Worm (Caenorhabditis elegans): Measurements from ENCODE around the gene T16G1.9.

DNA sequence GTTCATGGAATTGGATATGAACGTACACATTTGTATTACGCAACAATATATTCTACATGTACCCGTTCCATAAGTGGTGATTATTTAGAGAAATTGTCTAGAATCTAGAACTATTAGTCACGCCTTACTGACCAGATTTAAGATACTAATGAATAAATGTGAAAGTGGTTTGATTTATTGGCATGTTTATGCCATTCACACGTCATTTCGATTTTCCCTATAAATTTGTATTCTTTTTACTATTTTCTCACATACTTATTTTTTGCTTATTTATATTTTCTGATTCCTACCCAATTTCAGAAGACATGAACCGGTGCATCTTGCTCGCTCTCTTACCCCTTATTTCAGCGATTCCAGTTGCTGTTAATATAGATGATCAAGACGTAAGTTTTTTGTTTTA lies 37.6 kb upstream of the T16G1.9 start, which contains the start of gene F15B9.8:
- TF ChIP-seq nhr-6 (tag; optimal IDR thresholded peaks at IDR 0.05) (no peak), crh-2 (tag; optimal IDR thresholded peaks at IDR 0.05) (no peak), ZK546.5 (tag; optimal IDR thresholded peaks at IDR 0.05) (no peak), ama-1 (optimal IDR thresholded peaks at IDR 0.05) (no peak), ztf-4 (tag; optimal IDR thresholded peaks at IDR 0.05) (no peak), ztf-11 (tag; optimal IDR thresholded peaks at IDR 0.05) (no peak), snpc-4 (tag; optimal IDR thresholded peaks at IDR 0.05) (no peak)
